Worm (Caenorhabditis elegans) whole organism, late embryonic: Measurements from ENCODE around the gene F46F2.3.

Experiments used
- F13H6.1 ChIP-seq: sonication (generic microtip); optimal IDR thresholded peaks from 2 replicates; lab custom pipeline; 2016; ENCODE audit warnings: missing genetic modification characterization, missing compliant biosample characterization
- K02D7.2 ChIP-seq: sonication (generic microtip); optimal IDR thresholded peaks from 2 replicates; lab custom pipeline; 2017; ENCODE audit warnings: mild to moderate bottlenecking, missing genetic modification characterization, missing compliant biosample characterization
- K09A11.1 ChIP-seq: sonication (generic microtip); optimal IDR thresholded peaks from 2 replicates; lab custom pipeline; 2017; ENCODE audit warnings: antibody characterized with exemption, mild to moderate bottlenecking, missing genetic modification characterization, missing compliant biosample characterization; ENCODE audit not compliant: insufficient read depth
- T23F11.4 ChIP-seq: fragments of 200-800 bp; sonication (Bioruptor generic); optimal IDR thresholded peaks from 2 replicates; lab custom pipeline; 2018; ENCODE audit warnings: mild to moderate bottlenecking, missing genetic modification characterization, missing compliant biosample characterization
- ceh-18 ChIP-seq: sonication (generic microtip); optimal IDR thresholded peaks from 2 replicates; lab custom pipeline; 2016; ENCODE audit warnings: missing genetic modification characterization, missing compliant biosample characterization
- ceh-22 ChIP-seq: sonication (generic microtip); optimal IDR thresholded peaks from 2 replicates; lab custom pipeline; 2017; ENCODE audit warnings: missing biosample characterization, missing genetic modification characterization
- ceh-34 ChIP-seq: sonication (generic microtip); optimal IDR thresholded peaks from 2 replicates; lab custom pipeline; 2016; ENCODE audit warnings: mild to moderate bottlenecking, missing genetic modification characterization, missing compliant biosample characterization
- ceh-45 ChIP-seq: fragments of 200-800 bp; sonication (Bioruptor generic); IDR thresholded peaks from 2 replicates; pipeline ENCODE4 v1.3.6; 2022; ENCODE audit warnings: missing genetic modification reagents, missing genetic modification characterization, missing compliant biosample characterization
- che-1 ChIP-seq: sonication (generic microtip); optimal IDR thresholded peaks from 2 replicates; lab custom pipeline; 2016; ENCODE audit warnings: mild to moderate bottlenecking, missing genetic modification characterization, missing compliant biosample characterization
- elt-4 ChIP-seq: sonication (generic microtip); optimal IDR thresholded peaks from 2 replicates; lab custom pipeline; 2016; ENCODE audit warnings: missing genetic modification characterization, missing compliant biosample characterization
- fax-1 ChIP-seq: sonication (generic microtip); optimal IDR thresholded peaks from 2 replicates; lab custom pipeline; 2016; ENCODE audit warnings: missing genotype, missing genetic modification characterization, missing compliant biosample characterization
- fkh-10 ChIP-seq: fragments of 150-350 bp; optimal IDR thresholded peaks from 2 replicates; lab custom pipeline; 2014; ENCODE audit warnings: missing biosample characterization, missing genetic modification reagents, missing genetic modification characterization
- fkh-6 ChIP-seq: sonication (generic microtip); optimal IDR thresholded peaks from 2 replicates; lab custom pipeline; 2016; ENCODE audit warnings: missing genetic modification characterization, missing compliant biosample characterization
- gmeb-2 ChIP-seq: sonication (generic microtip); optimal IDR thresholded peaks from 2 replicates; lab custom pipeline; 2016; ENCODE audit warnings: missing genetic modification characterization, inconsistent platforms, missing compliant biosample characterization
- hlh-8 ChIP-seq: sonication (generic microtip); optimal IDR thresholded peaks from 2 replicates; lab custom pipeline; 2016; ENCODE audit warnings: missing genotype, missing genetic modification characterization, missing compliant biosample characterization
- nfya-1 ChIP-seq: sonication (generic microtip); optimal IDR thresholded peaks from 2 replicates; lab custom pipeline; 2017; ENCODE audit warnings: missing genetic modification characterization, mild to moderate bottlenecking, missing compliant biosample characterization, antibody characterized with exemption, moderate library complexity
- nhr-11 ChIP-seq: fragments of 150-350 bp; optimal IDR thresholded peaks from 2 replicates; lab custom pipeline; 2014; ENCODE audit warnings: missing biosample characterization, missing genetic modification characterization
- nhr-232 ChIP-seq: sonication (generic microtip); optimal IDR thresholded peaks from 2 replicates; lab custom pipeline; 2016; ENCODE audit warnings: missing genetic modification characterization, missing compliant biosample characterization
- pag-3 ChIP-seq: sonication (generic microtip); optimal IDR thresholded peaks from 2 replicates; lab custom pipeline; 2016; ENCODE audit warnings: missing compliant biosample characterization, missing genetic modification characterization, borderline replicate concordance
- pat-9 ChIP-seq: fragments of 200-800 bp; sonication (Bioruptor generic); optimal IDR thresholded peaks from 2 replicates; lab custom pipeline; 2018; ENCODE audit warnings: mild to moderate bottlenecking, missing genetic modification characterization, moderate library complexity, missing compliant biosample characterization
- pax-1 ChIP-seq: fragments of 150-350 bp; optimal IDR thresholded peaks from 2 replicates; lab custom pipeline; 2014; ENCODE audit warnings: missing biosample characterization, missing genetic modification characterization
- pha-2 ChIP-seq: sonication (generic microtip); optimal IDR thresholded peaks from 2 replicates; lab custom pipeline; 2017; ENCODE audit warnings: mild to moderate bottlenecking, missing genetic modification characterization, missing compliant biosample characterization
- pqm-1 ChIP-seq: sonication (generic microtip); optimal IDR thresholded peaks from 2 replicates; lab custom pipeline; 2016; ENCODE audit warnings: missing genetic modification characterization, missing compliant biosample characterization
- pros-1 ChIP-seq: fragments of 150-350 bp; optimal IDR thresholded peaks from 2 replicates; lab custom pipeline; 2014; ENCODE audit warnings: missing biosample characterization, missing genetic modification reagents, missing genetic modification characterization
- ref-2 ChIP-seq: sonication (generic microtip); optimal IDR thresholded peaks from 2 replicates; lab custom pipeline; 2016; ENCODE audit warnings: missing genetic modification characterization, missing compliant biosample characterization
- sdc-2 ChIP-seq: sonication (generic microtip); optimal IDR thresholded peaks from 2 replicates; lab custom pipeline; 2016; ENCODE audit warnings: missing genotype, missing genetic modification characterization, missing compliant biosample characterization
- sox-2 ChIP-seq: fragments of 200-800 bp; sonication (Bioruptor generic); IDR thresholded peaks from 2 replicates; pipeline ENCODE4 v1.3.6; 2022; ENCODE audit warnings: missing genetic modification reagents, missing genetic modification characterization, missing compliant biosample characterization
- sox-4 ChIP-seq: sonication (generic microtip); optimal IDR thresholded peaks from 2 replicates; lab custom pipeline; 2017; ENCODE audit warnings: mild to moderate bottlenecking, missing genetic modification characterization, inconsistent platforms, missing compliant biosample characterization
- syd-9 ChIP-seq: sonication (generic microtip); optimal IDR thresholded peaks from 2 replicates; lab custom pipeline; 2016; ENCODE audit warnings: mild to moderate bottlenecking, missing genetic modification characterization, moderate library complexity, missing compliant biosample characterization
- tbx-2 ChIP-seq: sonication (generic microtip); optimal IDR thresholded peaks from 2 replicates; lab custom pipeline; 2016; ENCODE audit warnings: missing genetic modification characterization, missing compliant biosample characterization
- tbx-7 ChIP-seq: sonication (generic microtip); optimal IDR thresholded peaks from 2 replicates; lab custom pipeline; 2016; ENCODE audit warnings: missing genotype, missing genetic modification characterization, missing compliant biosample characterization
- ttx-3 ChIP-seq: sonication (generic microtip); optimal IDR thresholded peaks from 2 replicates; lab custom pipeline; 2016; ENCODE audit warnings: missing genetic modification reagents, missing genetic modification characterization, missing compliant biosample characterization
- unc-55 ChIP-seq: sonication (generic microtip); optimal IDR thresholded peaks from 2 replicates; lab custom pipeline; 2017; ENCODE audit warnings: missing biosample characterization, missing genetic modification reagents, missing genetic modification characterization
- zip-5 ChIP-seq: sonication (generic microtip); optimal IDR thresholded peaks from 2 replicates; lab custom pipeline; 2016; ENCODE audit warnings: missing genetic modification characterization, missing compliant biosample characterization

F46F2.3 gene

DNA sequence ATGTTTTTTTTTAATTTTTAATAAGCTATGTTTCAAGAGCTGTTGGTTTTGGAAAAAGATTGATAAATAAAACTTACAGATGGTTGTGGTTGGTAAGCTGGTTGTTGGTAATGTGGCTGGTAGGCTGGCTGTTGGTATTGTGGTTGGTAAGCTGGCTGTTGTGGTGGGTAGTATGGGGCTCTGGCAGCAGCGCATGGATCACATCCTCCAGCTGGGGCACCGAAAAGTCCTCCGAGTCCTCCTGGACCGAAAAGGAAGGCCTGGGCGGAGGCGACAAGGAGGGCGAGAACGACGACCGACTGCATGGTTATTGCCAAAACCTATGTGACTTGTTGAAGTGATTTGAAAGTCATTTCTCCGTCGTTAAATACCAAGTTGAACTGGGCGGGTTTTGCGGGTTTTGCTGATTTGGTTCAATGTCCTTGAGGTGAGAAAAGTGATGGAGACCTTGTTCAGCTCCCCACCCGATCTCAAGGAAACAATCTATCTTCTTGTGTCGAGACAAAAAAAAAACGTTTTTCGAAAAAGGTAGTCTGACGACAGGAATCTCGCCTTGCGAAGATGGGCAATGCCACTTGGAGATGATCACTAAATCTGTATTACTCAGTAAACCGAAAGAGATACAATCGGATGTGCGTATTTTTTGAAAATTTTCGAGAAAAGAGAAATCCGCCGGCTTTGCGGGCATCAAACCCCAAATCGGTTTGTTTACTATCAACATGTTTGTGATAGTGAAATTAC, at the start of gene F46F2.3:
Gene F46F2.3, minus strand, starts transcription at position 341 of the 741 bp plus-strand sequence.
- TF ChIP-seq nhr-11 (no peak), pqm-1 (tag; lab: Kevin White, UChicago) (no peak)

DNA sequence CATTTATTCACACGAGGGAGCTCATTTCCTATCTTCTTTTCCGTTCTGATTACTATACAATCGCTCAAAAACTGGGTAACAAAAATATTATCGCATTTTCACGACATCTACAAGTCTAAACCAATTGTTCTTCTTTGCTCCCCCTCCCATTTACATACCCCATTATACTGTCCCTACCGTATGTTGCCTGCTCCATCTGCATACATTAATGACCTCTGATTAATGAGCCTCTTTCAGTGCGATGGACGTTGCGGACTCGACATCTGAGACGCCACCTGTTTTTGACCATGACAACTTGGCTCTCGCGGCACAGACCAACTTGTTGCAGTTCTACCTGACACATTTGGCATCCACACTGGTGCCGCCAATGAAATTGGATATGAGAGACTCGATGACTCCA, 49.1 kb upstream of the F46F2.3 start, which contains the start of gene nhr-91:
Gene nhr-91, plus strand, starts transcription at position 232 of the 400 bp plus-strand sequence.
- no peak for TF ChIP-seq ttx-3 (tag; lab: Kevin White, UChicago)
- TF ChIP-seq hlh-8 (tag; lab: Kevin White, UChicago): no peak
- no peak for TF ChIP-seq fkh-10
- no peak for TF ChIP-seq tbx-2 (tag; lab: Kevin White, UChicago)
- TF ChIP-seq pat-9 (tag; lab: Kevin White, UChicago): no peak
- no peak for TF ChIP-seq F13H6.1 (tag; lab: Kevin White, UChicago)
- no peak for TF ChIP-seq K09A11.1
- TF ChIP-seq ceh-34: no peak
- TF ChIP-seq syd-9: no peak
- TF ChIP-seq sox-4 (tag; lab: Kevin White, UChicago): no peak
- TF ChIP-seq pax-1 (tag; lab: Kevin White, UChicago): no peak
- no peak for TF ChIP-seq fax-1 (tag; lab: Kevin White, UChicago)
- TF ChIP-seq sdc-2: no peak
- TF ChIP-seq ceh-45 (GFP tag; lab: Robert Waterston, UW): no peak
- TF ChIP-seq unc-55 (GFP tag; lab: Kevin White, UChicago): no peak
- TF ChIP-seq fkh-6 (tag; lab: Kevin White, UChicago): no peak
- no peak for TF ChIP-seq nfya-1 (tag; lab: Kevin White, UChicago)
- TF ChIP-seq tbx-7 (tag; lab: Kevin White, UChicago): no peak
- TF ChIP-seq pag-3 (tag; lab: Kevin White, UChicago): no peak
- TF ChIP-seq, all 69 proteins: peak for 0

DNA sequence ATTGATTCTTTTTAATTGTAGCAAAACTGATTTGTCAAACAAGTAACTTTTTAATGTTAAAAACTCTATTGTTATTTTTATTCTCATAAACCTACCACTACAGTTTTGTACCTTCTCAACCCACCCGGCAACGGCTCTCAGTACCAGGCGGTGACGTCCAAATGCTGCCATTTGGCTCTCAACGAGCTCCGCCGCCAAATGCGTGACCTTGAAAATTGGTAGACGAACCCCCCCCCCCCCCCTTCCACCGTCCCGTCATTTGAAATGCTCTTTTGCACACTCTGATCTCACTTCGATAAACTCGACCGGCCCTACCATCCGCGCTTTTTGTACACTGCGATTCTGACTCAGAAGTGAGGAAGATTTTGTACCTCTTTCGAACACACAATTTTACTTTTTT, 48.6 kb upstream of the F46F2.3 start:
- TF ChIP-seq ceh-18 (tag; lab: Kevin White, UChicago) (no peak), ceh-22 (tag; lab: Kevin White, UChicago) (no peak), F13H6.1 (tag; lab: Kevin White, UChicago) (no peak)

DNA sequence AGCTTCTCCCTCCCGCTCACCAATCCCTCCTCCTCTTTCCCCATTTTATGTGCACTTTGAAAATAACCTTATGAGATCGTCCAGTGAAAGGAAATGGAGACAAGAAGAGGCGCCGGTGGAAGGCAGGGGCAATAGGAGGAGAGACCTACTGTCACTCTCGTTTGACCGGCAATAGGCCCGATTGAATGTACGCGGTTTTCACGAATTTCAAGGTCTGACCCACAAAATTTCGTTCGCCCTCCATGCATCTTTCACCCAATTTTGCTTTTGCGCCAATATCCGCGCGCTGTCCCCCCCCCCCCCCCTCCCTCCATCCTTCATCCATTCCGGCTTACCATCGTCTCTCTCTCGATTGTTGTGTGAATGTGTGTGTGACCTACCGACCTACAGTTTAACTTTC, 47.6 kb upstream of the F46F2.3 start:
- TF ChIP-seq zip-5 (tag; lab: Kevin White, UChicago): no peak
- TF ChIP-seq elt-4 (tag; lab: Kevin White, UChicago): no peak
- no peak for TF ChIP-seq syd-9
- no peak for TF ChIP-seq ceh-18 (tag; lab: Kevin White, UChicago)
- TF ChIP-seq pax-1 (tag; lab: Kevin White, UChicago): no peak
- no peak for TF ChIP-seq che-1
- peak; percentile 6 for TF ChIP-seq gmeb-2 (tag; lab: Kevin White, UChicago)
- peak; percentile 12 for TF ChIP-seq T23F11.4 (GFP tag; lab: Kevin White, UChicago)
- TF ChIP-seq, all 69 proteins: peak for 2

DNA sequence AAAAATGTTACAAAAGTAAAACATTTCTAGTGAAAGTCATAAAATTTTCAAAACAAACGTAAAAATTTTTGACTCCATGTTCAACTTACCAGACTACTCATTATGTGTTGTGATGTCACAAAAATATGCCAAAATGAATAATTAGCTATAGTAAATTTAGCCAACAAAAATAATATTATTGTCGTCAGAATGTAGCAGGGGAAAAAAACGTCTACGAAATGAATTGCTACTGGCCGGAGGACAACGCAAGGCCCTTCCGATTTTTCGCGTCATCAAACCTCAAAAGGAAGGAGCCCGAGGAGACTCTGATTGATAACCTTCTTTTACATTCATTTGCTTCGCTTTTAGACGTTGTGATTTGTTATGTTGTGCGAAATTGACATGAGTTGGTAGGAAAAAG, 42.8 kb upstream of the F46F2.3 start, which contains the start of gene ser-2:
Gene ser-2, minus strand, starts transcription at position 101 of the 400 bp plus-strand sequence.
- TF ChIP-seq nhr-232 (tag; lab: Kevin White, UChicago): no peak
- no peak for TF ChIP-seq ttx-3 (tag; lab: Kevin White, UChicago)
- TF ChIP-seq tbx-7 (tag; lab: Kevin White, UChicago): no peak
- no peak for TF ChIP-seq sox-2 (GFP tag; lab: Robert Waterston, UW)
- no peak for TF ChIP-seq sox-4 (tag; lab: Kevin White, UChicago)
- no peak for TF ChIP-seq pha-2
- TF ChIP-seq ref-2 (tag; lab: Kevin White, UChicago): no peak
- TF ChIP-seq ceh-45 (GFP tag; lab: Robert Waterston, UW): no peak
- no peak for TF ChIP-seq pros-1 (tag; lab: Kevin White, UChicago)
- no peak for TF ChIP-seq K09A11.1
- no peak for TF ChIP-seq K02D7.2
- no peak for TF ChIP-seq sdc-2
